Worm (Caenorhabditis elegans) whole organism, L3 larva: ENCODE results near the gene fzy-1.
A peak's percentile ranks its signal among the peaks of the same experiment; 100 is the strongest.

ENCODE experiments used
- R02D3.7 ChIP-seq: fragments of 150-350 bp; optimal IDR thresholded peaks from 2 replicates; lab custom pipeline; 2014; ENCODE audit warnings: missing biosample characterization, missing genetic modification characterization
- ZK546.5 ChIP-seq: sonication (generic microtip); optimal IDR thresholded peaks from 2 replicates; lab custom pipeline; 2017; ENCODE audit warnings: missing biosample characterization, missing genetic modification characterization
- aly-2 ChIP-seq: fragments of 150-350 bp; optimal IDR thresholded peaks from 2 replicates; lab custom pipeline; 2014; ENCODE audit warnings: missing biosample characterization, missing genetic modification characterization
- ama-1 ChIP-seq: fragments of 150-350 bp; optimal IDR thresholded peaks from 2 replicates; lab custom pipeline; 2018
- ceh-16 ChIP-seq: sonication (generic microtip); optimal IDR thresholded peaks from 2 replicates; lab custom pipeline; 2017; ENCODE audit warnings: missing biosample characterization, missing genetic modification characterization
- ceh-28 ChIP-seq: fragments of 150-350 bp; optimal IDR thresholded peaks from 2 replicates; lab custom pipeline; 2014; ENCODE audit warnings: missing biosample characterization, missing genetic modification reagents, missing genetic modification characterization
- ceh-9 ChIP-seq: sonication (generic microtip); optimal IDR thresholded peaks from 2 replicates; lab custom pipeline; 2018; ENCODE audit warnings: missing biosample characterization, missing genetic modification characterization
- daf-12 ChIP-seq: fragments of 150-350 bp; optimal IDR thresholded peaks from 2 replicates; lab custom pipeline; 2014; ENCODE audit warnings: missing biosample characterization, missing genetic modification reagents, missing genetic modification characterization
- egl-5 ChIP-seq: fragments of 150-350 bp; optimal IDR thresholded peaks from 2 replicates; lab custom pipeline; 2017; ENCODE audit warnings: missing biosample characterization, missing genetic modification reagents, missing genetic modification characterization, inconsistent platforms
- elt-2 ChIP-seq: sonication (generic microtip); optimal IDR thresholded peaks from 2 replicates; lab custom pipeline; 2016; ENCODE audit warnings: missing genetic modification reagents, mild to moderate bottlenecking, missing genetic modification characterization, missing compliant biosample characterization
- elt-3 ChIP-seq, 3 experiments: fragments of 150-350 bp in 1 of 3; sonication (generic microtip) in 2 of 3; optimal IDR thresholded peaks; 2 replicates in 2 of 3; 4 replicates in 1 of 3; lab custom pipeline; 2014 to 2017; ENCODE audit warnings: missing biosample characterization in 3 of 3, missing genetic modification characterization in 3 of 3
- eor-1 ChIP-seq, 2 experiments: fragments of 150-350 bp; optimal IDR thresholded peaks; 2 replicates each; lab custom pipeline; 2014 to 2018; ENCODE audit warnings: missing biosample characterization in 2 of 2, missing genetic modification characterization in 2 of 2
- fkh-2 ChIP-seq: fragments of 150-350 bp; optimal IDR thresholded peaks from 2 replicates; lab custom pipeline; 2014; ENCODE audit warnings: missing biosample characterization, missing genetic modification reagents, missing genetic modification characterization
- fos-1 ChIP-seq: fragments of 150-350 bp; optimal IDR thresholded peaks from 2 replicates; lab custom pipeline; 2014; ENCODE audit warnings: missing biosample characterization, missing genetic modification characterization
- hmg-11 ChIP-seq: sonication (generic microtip); optimal IDR thresholded peaks from 2 replicates; lab custom pipeline; 2016; ENCODE audit warnings: missing genetic modification characterization, missing compliant biosample characterization
- jun-1 ChIP-seq: fragments of 150-350 bp; optimal IDR thresholded peaks from 2 replicates; lab custom pipeline; 2014; ENCODE audit warnings: missing biosample characterization, missing genetic modification reagents, missing genetic modification characterization
- lin-15B ChIP-seq: fragments of 150-350 bp; optimal IDR thresholded peaks from 2 replicates; lab custom pipeline; 2014; ENCODE audit warnings: missing biosample characterization, missing genetic modification characterization
- lin-39 ChIP-seq: fragments of 150-350 bp; optimal IDR thresholded peaks from 2 replicates; lab custom pipeline; 2018; ENCODE audit warnings: missing biosample characterization, missing genetic modification reagents, missing genetic modification characterization
- lsy-12 ChIP-seq: sonication (generic microtip); optimal IDR thresholded peaks from 2 replicates; lab custom pipeline; 2016; ENCODE audit warnings: mild to moderate bottlenecking, missing genetic modification characterization, missing compliant biosample characterization
- mml-1 ChIP-seq: fragments of 150-350 bp; sonication (generic microtip); optimal IDR thresholded peaks from 3 replicates; lab custom pipeline; 2014; ENCODE audit warnings: missing biosample characterization, missing genetic modification characterization
- nfya-1 ChIP-seq: sonication (generic microtip); optimal IDR thresholded peaks from 2 replicates; lab custom pipeline; 2017; ENCODE audit warnings: missing genetic modification characterization, mild to moderate bottlenecking, missing compliant biosample characterization, antibody characterized with exemption, moderate library complexity; ENCODE audit not compliant: insufficient read depth
- nhr-11 ChIP-seq: fragments of 150-350 bp; optimal IDR thresholded peaks from 2 replicates; lab custom pipeline; 2014; ENCODE audit warnings: missing biosample characterization, missing genetic modification characterization
- nhr-23 ChIP-seq: fragments of 150-350 bp; optimal IDR thresholded peaks from 2 replicates; lab custom pipeline; 2014; ENCODE audit warnings: missing biosample characterization, missing genetic modification reagents, missing genetic modification characterization
- nhr-237 ChIP-seq: fragments of 150-350 bp; optimal IDR thresholded peaks from 2 replicates; lab custom pipeline; 2014; ENCODE audit warnings: missing biosample characterization, missing genetic modification characterization
- nhr-25 ChIP-seq: sonication (generic microtip); optimal IDR thresholded peaks from 2 replicates; lab custom pipeline; 2017; ENCODE audit warnings: missing biosample characterization, missing genetic modification characterization
- nhr-28 ChIP-seq: fragments of 150-350 bp; optimal IDR thresholded peaks from 2 replicates; lab custom pipeline; 2014; ENCODE audit warnings: missing biosample characterization, missing genetic modification characterization
- nhr-76 ChIP-seq: fragments of 150-350 bp; sonication (generic microtip); optimal IDR thresholded peaks from 5 replicates; lab custom pipeline; 2014; ENCODE audit warnings: missing biosample characterization, missing genetic modification characterization
- nhr-77 ChIP-seq: fragments of 150-350 bp; optimal IDR thresholded peaks from 2 replicates; lab custom pipeline; 2014; ENCODE audit warnings: missing biosample characterization, missing genetic modification characterization
- pha-4 ChIP-seq: fragments of 150-350 bp; optimal IDR thresholded peaks from 2 replicates; lab custom pipeline; 2014; ENCODE audit warnings: missing biosample characterization, missing genetic modification reagents, missing genetic modification characterization
- pqm-1 ChIP-seq: fragments of 150-350 bp; optimal IDR thresholded peaks from 2 replicates; lab custom pipeline; 2017; ENCODE audit warnings: missing biosample characterization, missing genetic modification characterization, inconsistent platforms
- skn-1 ChIP-seq: fragments of 150-350 bp; optimal IDR thresholded peaks from 2 replicates; lab custom pipeline; 2014; ENCODE audit warnings: missing biosample characterization, missing genetic modification characterization
- tbx-2 ChIP-seq: sonication (generic microtip); optimal IDR thresholded peaks from 2 replicates; lab custom pipeline; 2016; ENCODE audit warnings: mild to moderate bottlenecking, missing genetic modification characterization, missing compliant biosample characterization
- unc-39 ChIP-seq: sonication (generic microtip); optimal IDR thresholded peaks from 4 replicates; lab custom pipeline; 2017; ENCODE audit warnings: missing biosample characterization, missing genetic modification characterization
- unc-62 ChIP-seq: fragments of 150-350 bp; sonication (generic microtip); optimal IDR thresholded peaks from 4 replicates; lab custom pipeline; 2014; ENCODE audit warnings: missing biosample characterization, missing genetic modification reagents, missing genetic modification characterization
- zag-1 ChIP-seq: fragments of 150-350 bp; optimal IDR thresholded peaks from 2 replicates; lab custom pipeline; 2014; ENCODE audit warnings: missing biosample characterization, missing genetic modification characterization
- ztf-11 ChIP-seq: fragments of 150-350 bp; optimal IDR thresholded peaks from 2 replicates; lab custom pipeline; 2014; ENCODE audit warnings: missing biosample characterization, missing genetic modification characterization
- ztf-4 ChIP-seq: fragments of 150-350 bp; optimal IDR thresholded peaks from 2 replicates; lab custom pipeline; 2014; ENCODE audit warnings: missing biosample characterization, missing genetic modification characterization

The fzy-1 gene

ce11 chrII:5500470-5500869 lies at the start of gene fzy-1:
Gene fzy-1, plus strand, starts transcription at chrII:5500770.
- no peak for TF ChIP-seq lin-39 (tag; lab: Kevin White, UChicago)
- TF ChIP-seq ceh-16 (tag; lab: Kevin White, UChicago): no peak
- no peak for TF ChIP-seq hmg-11
- TF ChIP-seq egl-5 (tag; lab: Kevin White, UChicago): no peak
- no peak for TF ChIP-seq nhr-11 (tag; lab: Kevin White, UChicago)
- TF ChIP-seq daf-12 (tag; lab: Kevin White, UChicago): no peak
- no peak for TF ChIP-seq pha-4 (tag; lab: Kevin White, UChicago)
- no peak for TF ChIP-seq ceh-9
- TF ChIP-seq unc-62 (GFP tag; lab: Kevin White, UChicago): no peak
- no peak for TF ChIP-seq nhr-25
- no peak for TF ChIP-seq ZK546.5 (tag; lab: Kevin White, UChicago)
- TF ChIP-seq nhr-237: no peak
- no peak for TF ChIP-seq ceh-28
- TF ChIP-seq tbx-2 (tag; lab: Kevin White, UChicago): no peak
- TF ChIP-seq aly-2 (tag; lab: Kevin White, UChicago): no peak
- no peak for TF ChIP-seq R02D3.7
- no peak for TF ChIP-seq nhr-76 (tag; lab: Kevin White, UChicago)
- TF ChIP-seq unc-39 (tag; lab: Kevin White, UChicago): no peak

ce11 chrII:5451278-5451677 lies 49.3 kb upstream of the fzy-1 start:
- TF ChIP-seq zag-1 (no peak), nhr-28 (no peak), elt-3 (tag; optimal IDR thresholded peaks at IDR 0.05; lab: Kevin White, UChicago) (no peak), ZK546.5 (tag; lab: Kevin White, UChicago) (no peak), skn-1 (tag; lab: Kevin White, UChicago) (no peak), ztf-4 (tag; lab: Kevin White, UChicago) (no peak), eor-1 (tag; optimal IDR thresholded peaks at IDR 0.05; lab: Kevin White, UChicago) (no peak), aly-2 (tag; lab: Kevin White, UChicago) (no peak), nhr-77 (no peak), elt-2 (tag; lab: Kevin White, UChicago) (no peak), mml-1 (tag; lab: Kevin White, UChicago) (no peak)

- no peak for TF ChIP-seq fkh-2 (tag; lab: Kevin White, UChicago)
- TF ChIP-seq nhr-23 (tag; lab: Kevin White, UChicago): peak; percentile 1
Observed at ce11 chrII:5453547-5453946, 47.0 kb upstream of the fzy-1 start, which contains the start of gene dhs-5. Gene dhs-5, plus strand, starts transcription at chrII:5453847.

ce11 chrII:5455650-5456355 lies 44.8 kb upstream of the fzy-1 start, which contains the start of gene daz-1:
Gene daz-1, plus strand, starts transcription at chrII:5456305.
- TF ChIP-seq nfya-1 (tag; lab: Kevin White, UChicago): no peak
- no peak for TF ChIP-seq lsy-12 (tag; lab: Kevin White, UChicago)
- TF ChIP-seq pqm-1 (tag; lab: Kevin White, UChicago): no peak
- no peak for TF ChIP-seq fos-1 (tag; lab: Kevin White, UChicago)
- no peak for TF ChIP-seq lin-15B (tag; lab: Kevin White, UChicago)
- no peak for TF ChIP-seq hmg-11
- TF ChIP-seq zag-1: no peak
- no peak for TF ChIP-seq nhr-77
- no peak for TF ChIP-seq jun-1
- no peak for TF ChIP-seq ztf-4 (tag; lab: Kevin White, UChicago)
- TF ChIP-seq ceh-9: no peak
- TF ChIP-seq eor-1 (tag; optimal IDR thresholded peaks at IDR 0.05; lab: Kevin White, UChicago): no peak
- no peak for TF ChIP-seq egl-5 (tag; lab: Kevin White, UChicago)
- no peak for TF ChIP-seq ztf-11 (tag; lab: Kevin White, UChicago)
- no peak for TF ChIP-seq tbx-2 (tag; lab: Kevin White, UChicago)
- no peak for TF ChIP-seq ama-1
- TF ChIP-seq nhr-23 (tag; lab: Kevin White, UChicago): no peak
- TF ChIP-seq elt-3 (tag; optimal IDR thresholded peaks at IDR 0.05; lab: Kevin White, UChicago): no peak
- TF ChIP-seq, all 47 proteins: peak for 0
